Fruit fly (Drosophila melanogaster): Measurements from ENCODE around the gene CG42460.

dm6 chr2L:3361821-3362220 lies 26.5 kb downstream of the CG42460 start:
- TF ChIP-seq Sin3A (optimal IDR thresholded peaks at IDR 0.05) (no peak), psq (optimal IDR thresholded peaks at IDR 0.05) (no peak), h (optimal IDR thresholded peaks at IDR 0.05) (no peak), ttk (optimal IDR thresholded peaks at IDR 0.05) (no peak)
